Comparison of ENCODE assay signal across 2 worm cellular contexts in genomic region chrIV:1199501-1199900, ce11.
A peak's percentile ranks its signal among the peaks of the same experiment; 100 is the strongest.
TF ChIP-seq lines count a peak whose summit lies in the region.

No protein-coding gene starts in this region.

TF ChIP-seq in whole organism, L4 larva, 104 proteins besides CTCF, POLR2A, EP300 and RAD21:
- no peak for TF ChIP-seq Y105C5A.15 (GFP tag; IDR thresholded peaks at IDR 0.05; lab: Robert Waterston, UW)
- TF ChIP-seq zfp-3 (GFP tag; conservative IDR thresholded peaks at IDR 0.05; lab: Robert Waterston, UW) = no peak
- TF ChIP-seq egl-43 (GFP tag; IDR thresholded peaks at IDR 0.05; lab: Robert Waterston, UW) = 0 out of 2 replicates have a peak, but pooled peaks have one; percentile 8
- no peak for TF ChIP-seq R02D3.7 (tag; optimal IDR thresholded peaks at IDR 0.05; lab: Kevin White, UChicago)
- TF ChIP-seq lin-15B (tag; optimal IDR thresholded peaks at IDR 0.05; lab: Kevin White, UChicago) = no peak
- no peak for TF ChIP-seq nhr-76 (tag; optimal IDR thresholded peaks at IDR 0.05; lab: Kevin White, UChicago)
- 0 out of 2 replicates have a peak, but pooled peaks have one; percentile 27 for TF ChIP-seq dmd-8 (GFP tag; IDR thresholded peaks at IDR 0.05; lab: Robert Waterston, UW)
- TF ChIP-seq ceh-28 (tag; optimal IDR thresholded peaks at IDR 0.05; lab: Kevin White, UChicago) = no peak
- no peak for TF ChIP-seq T20F7.1 (GFP tag; optimal IDR thresholded peaks at IDR 0.05; lab: Kevin White, UChicago)
- TF ChIP-seq set-16 (GFP tag; IDR thresholded peaks at IDR 0.05; lab: Robert Waterston, UW) = peak; percentile 69
- TF ChIP-seq pha-4 (GFP tag; IDR thresholded peaks at IDR 0.05; lab: Robert Waterston, UW) = no peak
- TF ChIP-seq pha-4 (tag; optimal IDR thresholded peaks at IDR 0.05; lab: Kevin White, UChicago) = no peak
- no peak for TF ChIP-seq nhr-237 (tag; optimal IDR thresholded peaks at IDR 0.05; lab: Kevin White, UChicago)
- no peak for TF ChIP-seq ztf-7 (tag; optimal IDR thresholded peaks at IDR 0.05; lab: Kevin White, UChicago)
- no peak for TF ChIP-seq ceh-82 (tag; optimal IDR thresholded peaks at IDR 0.05; lab: Kevin White, UChicago)

TF ChIP-seq in whole organism, young adult, 124 proteins besides CTCF, POLR2A, EP300 and RAD21:
- no peak for TF ChIP-seq B0019.2 (GFP tag; conservative IDR thresholded peaks at IDR 0.05; lab: Robert Waterston, UW)
- TF ChIP-seq egl-44 (GFP tag; IDR thresholded peaks at IDR 0.05; lab: Robert Waterston, UW) = 0 out of 2 replicates have a peak, but pooled peaks have one; percentile 13
- TF ChIP-seq F37B4.10 (GFP tag; IDR thresholded peaks at IDR 0.05; lab: Robert Waterston, UW) = no peak
- no peak for TF ChIP-seq ztf-22 (GFP tag; optimal IDR thresholded peaks at IDR 0.05; lab: Kevin White, UChicago)
- no peak for TF ChIP-seq Y79H2A.3 (GFP tag; conservative IDR thresholded peaks at IDR 0.05; lab: Robert Waterston, UW)
- TF ChIP-seq zfh-2 (GFP tag; conservative IDR thresholded peaks at IDR 0.05; lab: Robert Waterston, UW) = peak; percentile 60; the same call in 1 of the 2 replicates
